Worm (Caenorhabditis elegans) whole organism, midembryonic: ENCODE measurements around the gene C02F5.5.

Source experiments
- cog-1 ChIP-seq: sonication (generic microtip); optimal IDR thresholded peaks from 2 replicates; lab custom pipeline; 2016; ENCODE audit warnings: missing genetic modification characterization, missing compliant biosample characterization
- flt-1 ChIP-seq: fragments of 200-800 bp; sonication (Bioruptor generic); IDR thresholded peaks from 2 replicates; pipeline ENCODE4 v1.3.6; 2022; ENCODE audit warnings: missing genetic modification characterization, missing compliant biosample characterization
- klf-2 ChIP-seq: fragments of 200-800 bp; sonication (Bioruptor generic); conservative IDR thresholded peaks from 2 replicates; pipeline ENCODE4 v1.3.6; 2022; ENCODE audit warnings: missing genetic modification reagents, missing genetic modification characterization, missing compliant biosample characterization
- ref-1 ChIP-seq: fragments of 200-800 bp; sonication (Bioruptor generic); conservative IDR thresholded peaks from 2 replicates; pipeline ENCODE4 v1.3.6; 2022; ENCODE audit warnings: missing genetic modification reagents, missing genetic modification characterization, missing compliant biosample characterization
- ztf-23 ChIP-seq: fragments of 200-800 bp; sonication (Bioruptor generic); IDR thresholded peaks from 2 replicates; pipeline ENCODE4 v1.3.6; 2022; ENCODE audit warnings: missing genetic modification reagents, missing genetic modification characterization, missing compliant biosample characterization

DNA sequence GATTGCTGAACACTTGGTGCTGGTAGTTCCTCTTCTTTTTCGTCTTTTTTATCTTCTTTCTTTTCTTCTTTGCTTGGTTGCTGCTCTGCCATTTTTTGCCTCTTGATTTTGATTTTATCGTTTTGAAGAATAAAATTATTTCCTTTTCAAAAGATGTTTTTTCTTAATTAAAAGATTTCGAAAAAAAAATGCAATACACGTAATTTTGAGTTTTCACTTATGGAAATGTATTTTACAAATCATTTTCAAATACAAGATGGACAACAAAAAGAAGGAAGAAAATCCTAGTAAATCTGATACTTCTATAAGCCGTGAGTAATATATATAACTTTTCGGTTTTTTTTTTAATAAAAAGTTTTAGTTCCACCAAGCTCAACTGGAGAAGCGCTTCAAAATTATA lies 13.4 kb downstream of the C02F5.5 start, which contains the start of the genes C02F5.10 and C02F5.2:
- TF ChIP-seq ztf-23 (GFP tag; lab: Robert Waterston, UW) = no peak
- no peak for TF ChIP-seq flt-1 (GFP tag; lab: Robert Waterston, UW)
- TF ChIP-seq cog-1 (tag; lab: Kevin White, UChicago) = no peak
- TF ChIP-seq ref-1 (GFP tag; lab: Robert Waterston, UW) = no peak
- no peak for TF ChIP-seq klf-2 (GFP tag; lab: Robert Waterston, UW)
